Fruit fly (Drosophila melanogaster) whole organism, embryonic: ENCODE results near the gene CG2493.

Experiments
- BEAF-32 ChIP-seq: fragments of 200-800 bp; sonication (Bioruptor generic); optimal IDR thresholded peaks from 3 replicates; lab custom pipeline; 2017; ENCODE audit warnings: missing biosample characterization, missing genetic modification characterization, mild to moderate bottlenecking, moderate library complexity, missing genetic modification reagents
- Bdp1 ChIP-seq: fragments of 200-800 bp; sonication (Bioruptor generic); optimal IDR thresholded peaks from 3 replicates; lab custom pipeline; 2016; ENCODE audit warnings: missing biosample characterization, missing genetic modification characterization
- Bgb ChIP-seq: fragments of 200-800 bp; sonication (Bioruptor generic); IDR thresholded peaks from 2 replicates; pipeline ENCODE4 v1.3.6; 2022; ENCODE audit warnings: missing biosample characterization, missing genetic modification characterization; ENCODE audit not compliant: partially characterized antibody
- CG10959 ChIP-seq: fragments of 200-800 bp; sonication (Bioruptor generic); IDR thresholded peaks from 2 replicates; pipeline ENCODE4 v1.3.6; 2022; ENCODE audit warnings: missing biosample characterization, missing genetic modification characterization
- CG11398 ChIP-seq: fragments of 200-800 bp; sonication (Bioruptor generic); optimal IDR thresholded peaks from 2 replicates; lab custom pipeline; 2016; ENCODE audit warnings: missing biosample characterization, missing genetic modification characterization
- CG12391 ChIP-seq: fragments of 200-800 bp; sonication (Bioruptor generic); optimal IDR thresholded peaks from 3 replicates; lab custom pipeline; 2018; ENCODE audit warnings: missing biosample characterization, mild to moderate bottlenecking, missing genetic modification characterization, moderate library complexity
- CG13624 ChIP-seq: fragments of 200-800 bp; sonication (Bioruptor generic); optimal IDR thresholded peaks from 2 replicates; lab custom pipeline; 2016; ENCODE audit warnings: missing biosample characterization, missing genetic modification characterization
- CG13894 ChIP-seq: fragments of 200-800 bp; sonication (Bioruptor generic); optimal IDR thresholded peaks from 3 replicates; lab custom pipeline; 2018; ENCODE audit warnings: missing biosample characterization, mild to moderate bottlenecking, missing genetic modification characterization, moderate library complexity
- CG15073 ChIP-seq: fragments of 200-800 bp; sonication (Bioruptor generic); optimal IDR thresholded peaks from 2 replicates; lab custom pipeline; 2016; ENCODE audit warnings: missing biosample characterization, missing genetic modification characterization
- CG1602 ChIP-seq: fragments of 200-800 bp; sonication (Bioruptor generic); optimal IDR thresholded peaks from 3 replicates; lab custom pipeline; 2016; ENCODE audit warnings: missing biosample characterization, missing genetic modification characterization
- CG16863 ChIP-seq: fragments of 200-800 bp; sonication (Bioruptor generic); optimal IDR thresholded peaks from 3 replicates; lab custom pipeline; 2016; ENCODE audit warnings: missing biosample characterization, missing genetic modification characterization
- CG17328 ChIP-seq: fragments of 200-800 bp; sonication (Bioruptor generic); IDR thresholded peaks from 2 replicates; pipeline ENCODE4 v1.3.6; 2022; ENCODE audit warnings: missing biosample characterization, missing genetic modification characterization
- CG3407 ChIP-seq: fragments of 200-800 bp; sonication (Bioruptor generic); optimal IDR thresholded peaks from 2 replicates; lab custom pipeline; 2018; ENCODE audit warnings: missing biosample characterization, mild to moderate bottlenecking, missing genetic modification characterization
- CG3726 ChIP-seq: fragments of 200-800 bp; sonication (Bioruptor generic); IDR thresholded peaks from 3 replicates; pipeline ENCODE4, ENCODE4 v1.3.6; 2022; ENCODE audit warnings: missing biosample characterization, missing genetic modification characterization
- CG5953 ChIP-seq: fragments of 200-800 bp; sonication (Bioruptor generic); IDR thresholded peaks from 2 replicates; pipeline ENCODE4 v1.3.6; 2022; ENCODE audit warnings: missing biosample characterization, missing genetic modification characterization
- CG6791 ChIP-seq: fragments of 200-800 bp; sonication (Bioruptor generic); IDR thresholded peaks from 3 replicates; pipeline ENCODE4 v1.3.6; 2022; ENCODE audit warnings: missing biosample characterization, missing genetic modification characterization; ENCODE audit not compliant: partially characterized antibody
- CG7786 ChIP-seq: fragments of 200-800 bp; sonication (Bioruptor generic); optimal IDR thresholded peaks from 2 replicates; lab custom pipeline; 2016; ENCODE audit warnings: missing biosample characterization, missing genetic modification characterization
- CG8290 ChIP-seq, 3 experiments: fragments of 200-800 bp; sonication (Bioruptor generic); optimal IDR thresholded peaks; 2 replicates each; lab custom pipeline; 2016 to 2019; ENCODE audit warnings: missing biosample characterization in 3 of 3, missing genetic modification characterization in 3 of 3, mild to moderate bottlenecking in 2 of 3, moderate library complexity in 1 of 3
- CG8924 ChIP-seq: fragments of 200-800 bp; optimal IDR thresholded peaks from 3 replicates; lab custom pipeline; 2019; ENCODE audit warnings: missing biosample characterization, mild to moderate bottlenecking, missing genetic modification characterization, moderate library complexity
- Dfd ChIP-seq, 2 experiments: fragments of >200 bp; optimal IDR thresholded peaks; 2 replicates each; lab custom pipeline; 2017; ENCODE audit warnings: missing biosample characterization in 2 of 2, missing genetic modification characterization in 2 of 2
- ERR ChIP-seq: fragments of 200-800 bp; sonication (Bioruptor generic); optimal IDR thresholded peaks from 2 replicates; lab custom pipeline; 2016; ENCODE audit warnings: missing biosample characterization, missing genetic modification characterization
- H2.0 ChIP-seq: fragments of 200-800 bp; sonication (Bioruptor generic); IDR thresholded peaks from 2 replicates; pipeline ENCODE4 v1.3.6; 2022; ENCODE audit warnings: missing biosample characterization, missing genetic modification characterization
- Hsf ChIP-seq: fragments of 200-800 bp; sonication (Bioruptor generic); optimal IDR thresholded peaks from 3 replicates; lab custom pipeline; 2016; ENCODE audit warnings: missing biosample characterization, missing genetic modification characterization
- Jarid2 ChIP-seq: fragments of 200-800 bp; sonication (Bioruptor generic); optimal IDR thresholded peaks from 3 replicates; lab custom pipeline; 2017; ENCODE audit warnings: mild to moderate bottlenecking, missing biosample characterization, missing genetic modification reagents, missing genetic modification characterization
- MESR4 ChIP-seq: fragments of 200-800 bp; sonication (Bioruptor generic); optimal IDR thresholded peaks from 2 replicates; lab custom pipeline; 2018; ENCODE audit warnings: missing biosample characterization, mild to moderate bottlenecking, missing genetic modification characterization, moderate library complexity
- Nf-YA ChIP-seq: fragments of 200-800 bp; sonication (Bioruptor generic); IDR thresholded peaks from 2 replicates; pipeline ENCODE4 v1.3.6; 2022; ENCODE audit warnings: missing biosample characterization, missing genetic modification characterization
- Ravus ChIP-seq: fragments of 200-800 bp; sonication (Bioruptor generic); IDR thresholded peaks from 2 replicates; pipeline ENCODE4 v1.3.6; 2022; ENCODE audit warnings: missing biosample characterization, missing genetic modification characterization
- Sry-δ ChIP-seq: fragments of 200-800 bp; sonication (Bioruptor generic); optimal IDR thresholded peaks from 2 replicates; lab custom pipeline; 2016; ENCODE audit warnings: missing biosample characterization, missing genetic modification characterization
- Ssrp ChIP-seq: fragments of 200-800 bp; sonication (Bioruptor generic); optimal IDR thresholded peaks from 2 replicates; lab custom pipeline; 2018; ENCODE audit warnings: missing biosample characterization, mild to moderate bottlenecking, missing genetic modification characterization, moderate library complexity
- Tbp ChIP-seq: fragments of >200 bp; optimal IDR thresholded peaks from 2 replicates; lab custom pipeline; 2018; ENCODE audit warnings: missing biosample characterization, missing genetic modification characterization
- Xrp1 ChIP-seq: fragments of 200-800 bp; sonication (Bioruptor generic); IDR thresholded peaks from 2 replicates; pipeline ENCODE4 v1.3.6; 2022; ENCODE audit warnings: missing biosample characterization, missing genetic modification characterization
- al ChIP-seq: fragments of 200-800 bp; sonication (Bioruptor generic); IDR thresholded peaks from 2 replicates; pipeline ENCODE4 v1.3.6; 2022; ENCODE audit warnings: missing biosample characterization, missing genetic modification characterization
- bbx ChIP-seq: fragments of 200-800 bp; sonication (Bioruptor generic); IDR thresholded peaks from 2 replicates; pipeline ENCODE4 v1.3.6; 2022; ENCODE audit warnings: missing biosample characterization, missing genetic modification characterization; ENCODE audit not compliant: partially characterized antibody
- ci ChIP-seq: fragments of 200-800 bp; sonication (Bioruptor generic); IDR thresholded peaks from 3 replicates; pipeline ENCODE4 v1.3.6; 2022; ENCODE audit warnings: missing biosample characterization, missing genetic modification characterization
- dmrt11E ChIP-seq: fragments of 200-800 bp; sonication (Bioruptor generic); optimal IDR thresholded peaks from 3 replicates; lab custom pipeline; 2018; ENCODE audit warnings: missing biosample characterization, mild to moderate bottlenecking, missing genetic modification characterization, moderate library complexity
- exex ChIP-seq: fragments of 200-800 bp; sonication (Bioruptor generic); optimal IDR thresholded peaks from 4 replicates; lab custom pipeline; 2018; ENCODE audit warnings: missing biosample characterization, mild to moderate bottlenecking, missing genetic modification characterization, moderate library complexity
- gcm2 ChIP-seq: fragments of 200-800 bp; sonication (Bioruptor generic); optimal IDR thresholded peaks from 2 replicates; lab custom pipeline; 2016; ENCODE audit warnings: missing biosample characterization, missing genetic modification characterization
- h ChIP-seq: fragments of >200 bp; optimal IDR thresholded peaks from 2 replicates; lab custom pipeline; 2017
- her ChIP-seq: fragments of 200-800 bp; sonication (Bioruptor generic); optimal IDR thresholded peaks from 2 replicates; lab custom pipeline; 2016; ENCODE audit warnings: missing biosample characterization, missing genetic modification characterization
- onecut ChIP-seq: fragments of 200-800 bp; sonication (Bioruptor generic); IDR thresholded peaks from 2 replicates; pipeline ENCODE4 v1.3.6; 2022; ENCODE audit warnings: missing biosample characterization, missing genetic modification characterization
- pfk ChIP-seq: fragments of 200-800 bp; sonication (Bioruptor generic); optimal IDR thresholded peaks from 2 replicates; lab custom pipeline; 2018; ENCODE audit warnings: missing biosample characterization, mild to moderate bottlenecking, missing genetic modification characterization, moderate library complexity
- row ChIP-seq: fragments of 200-800 bp; sonication (Bioruptor generic); IDR thresholded peaks from 3 replicates; pipeline ENCODE4 v1.3.6; 2022; ENCODE audit warnings: missing biosample characterization, missing genetic modification characterization
- sens ChIP-seq: fragments of 200-800 bp; sonication (Bioruptor generic); peaks from one replicate; lab custom pipeline; 2016; ENCODE audit warnings: missing biosample characterization, missing genetic modification characterization
- sim ChIP-seq: fragments of 200-800 bp; sonication (Bioruptor generic); IDR thresholded peaks from 2 replicates; pipeline ENCODE4 v1.3.6; 2022; ENCODE audit warnings: missing biosample characterization, missing genetic modification characterization
- sisA ChIP-seq: fragments of 200-800 bp; sonication (Bioruptor generic); IDR thresholded peaks from 2 replicates; pipeline ENCODE4 v1.3.6; 2022; ENCODE audit warnings: missing biosample characterization, missing genetic modification characterization
- so ChIP-seq: fragments of 200-800 bp; sonication (Bioruptor generic); IDR thresholded peaks from 3 replicates; pipeline ENCODE4 v1.3.6; 2022; ENCODE audit warnings: missing biosample characterization, missing genetic modification characterization
- tna ChIP-seq: fragments of 200-800 bp; sonication (Bioruptor generic); IDR thresholded peaks from 2 replicates; pipeline ENCODE4 v1.3.6; 2022; ENCODE audit warnings: missing biosample characterization, missing genetic modification characterization; ENCODE audit not compliant: partially characterized antibody
- toy ChIP-seq: fragments of 200-800 bp; sonication (Bioruptor generic); IDR thresholded peaks from 2 replicates; pipeline ENCODE4 v1.3.6; 2022; ENCODE audit warnings: missing biosample characterization, missing genetic modification characterization
- tup ChIP-seq: fragments of 200-800 bp; sonication (Bioruptor generic); optimal IDR thresholded peaks from 2 replicates; lab custom pipeline; 2016; ENCODE audit warnings: missing biosample characterization, mild to moderate bottlenecking, missing genetic modification characterization, moderate library complexity
- unc-4 ChIP-seq: fragments of 200-800 bp; sonication (Bioruptor generic); IDR thresholded peaks from 2 replicates; pipeline ENCODE4 v1.3.6; 2022; ENCODE audit warnings: missing biosample characterization, missing genetic modification characterization; ENCODE audit not compliant: partially characterized antibody
- zfh1 ChIP-seq: fragments of 200-800 bp; sonication (Bioruptor generic); IDR thresholded peaks from 3 replicates; pipeline ENCODE4 v1.3.6; 2022; ENCODE audit warnings: missing biosample characterization, missing genetic modification characterization

Gene CG2493

dm6 chr2L:20417597-20418286 lies 45.5 kb downstream of the CG2493 start (continued):
- TF ChIP-seq bbx (GFP tag; lab: Robert Waterston, UW), result no peak
- TF ChIP-seq sim, result no peak
- TF ChIP-seq toy (GFP tag; lab: Robert Waterston, UW), result no peak
- no peak for TF ChIP-seq al (GFP tag; lab: Robert Waterston, UW)
- no peak for TF ChIP-seq tna (GFP tag; lab: Robert Waterston, UW)
- no peak for TF ChIP-seq CG5953 (GFP tag; lab: Robert Waterston, UW)
- TF ChIP-seq Ravus (GFP tag; lab: Robert Waterston, UW), result no peak
- TF ChIP-seq Jarid2 (GFP tag; lab: Kevin White, UChicago), result no peak
- no peak for TF ChIP-seq Ssrp (tag; lab: Kevin White, UChicago)
- no peak for TF ChIP-seq Sry-δ
- no peak for TF ChIP-seq Bgb (GFP tag; lab: Robert Waterston, UW)
- no peak for TF ChIP-seq CG17328 (GFP tag; lab: Robert Waterston, UW)
- TF ChIP-seq tup (GFP tag; lab: Kevin White, UChicago), result no peak
- TF ChIP-seq row (GFP tag; lab: Robert Waterston, UW), result peak; percentile 75
- no peak for TF ChIP-seq CG10959 (GFP tag; lab: Robert Waterston, UW)
- no peak for TF ChIP-seq onecut
- TF ChIP-seq Tbp (GFP tag; lab: Kevin White, UChicago), result no peak
- no peak for TF ChIP-seq CG6791 (GFP tag; lab: Robert Waterston, UW)
- no peak for TF ChIP-seq her (GFP tag; lab: Kevin White, UChicago)
- no peak for TF ChIP-seq CG11398 (GFP tag; lab: Kevin White, UChicago)
- TF ChIP-seq pfk (GFP tag; lab: Kevin White, UChicago), result no peak
- TF ChIP-seq CG8924 (tag; lab: Kevin White, UChicago), result no peak
- TF ChIP-seq CG15073 (GFP tag; lab: Kevin White, UChicago), result no peak
- TF ChIP-seq exex (tag; lab: Kevin White, UChicago), result peak; percentile 47
- TF ChIP-seq CG3407 (GFP tag; lab: Kevin White, UChicago), result no peak
- TF ChIP-seq Dfd (GFP tag; optimal IDR thresholded peaks at IDR 0.05; lab: Kevin White, UChicago), result no peak
- no peak for TF ChIP-seq so (GFP tag; lab: Robert Waterston, UW)
- TF ChIP-seq CG12391, result no peak
- TF ChIP-seq Nf-YA (GFP tag; lab: Robert Waterston, UW), result no peak
- TF ChIP-seq sisA (GFP tag; lab: Robert Waterston, UW), result no peak
- TF ChIP-seq CG16863 (GFP tag; lab: Kevin White, UChicago), result no peak
- TF ChIP-seq h (lab: Kevin White, UChicago), result no peak
- no peak for TF ChIP-seq CG3726
- TF ChIP-seq CG7786 (GFP tag; lab: Kevin White, UChicago), result no peak
- TF ChIP-seq unc-4 (GFP tag; lab: Robert Waterston, UW), result no peak
- TF ChIP-seq Xrp1 (GFP tag; lab: Robert Waterston, UW), result 0 out of 2 replicates have a peak, but pooled peaks have one; percentile 39
- no peak for TF ChIP-seq H2.0 (GFP tag; lab: Robert Waterston, UW)
- TF ChIP-seq CG1602 (GFP tag; lab: Kevin White, UChicago), result no peak
- TF ChIP-seq BEAF-32 (GFP tag; lab: Kevin White, UChicago), result no peak
- TF ChIP-seq Bdp1 (GFP tag; lab: Kevin White, UChicago), result no peak
- peak; percentile 78 for TF ChIP-seq sens (GFP tag; lab: Kevin White, UChicago)
- no peak for TF ChIP-seq dmrt11E (tag; lab: Kevin White, UChicago)
- TF ChIP-seq zfh1 (GFP tag; lab: Robert Waterston, UW), result no peak
- no peak for TF ChIP-seq ERR (GFP tag; lab: Kevin White, UChicago)
- no peak for TF ChIP-seq CG8290 (GFP tag; optimal IDR thresholded peaks at IDR 0.05; lab: Kevin White, UChicago)
- peak in 1 of 2 experiments; percentile 11 for TF ChIP-seq CG8290 (tag; optimal IDR thresholded peaks at IDR 0.05; lab: Kevin White, UChicago)
- TF ChIP-seq gcm2 (GFP tag; lab: Kevin White, UChicago), result no peak
- no peak for TF ChIP-seq CG13894 (tag; lab: Kevin White, UChicago)
- TF ChIP-seq Hsf (GFP tag; lab: Kevin White, UChicago), result no peak
- no peak for TF ChIP-seq CG13624 (GFP tag; lab: Kevin White, UChicago)
- TF ChIP-seq ci (GFP tag; lab: Robert Waterston, UW), result peak; percentile 52; the same call in 1 of the 3 replicates
- TF ChIP-seq MESR4 (GFP tag; lab: Kevin White, UChicago), result no peak
